Fruit fly (Drosophila melanogaster): ENCODE measurements around the gene Jon25Bi.

- TF ChIP-seq cic (GFP tag; optimal IDR thresholded peaks at IDR 0.05) (peak; percentile 72), CG7101 (tag; optimal IDR thresholded peaks at IDR 0.05) (no peak), Clk (GFP tag; optimal IDR thresholded peaks at IDR 0.05) (no peak), tj (GFP tag; optimal IDR thresholded peaks at IDR 0.05) (peak; percentile 68), Mnt (GFP tag; optimal IDR thresholded peaks at IDR 0.05) (no peak), CG14711 (tag; optimal IDR thresholded peaks at IDR 0.05) (peak; percentile 35), CG33017 (tag; optimal IDR thresholded peaks at IDR 0.05) (no peak), CG1620 (GFP tag; optimal IDR thresholded peaks at IDR 0.05) (no peak), CG12768 (GFP tag; optimal IDR thresholded peaks at IDR 0.05) (peak; percentile 11), kay (GFP tag; ENCODE audit: borderline replicate concordance) (peak; percentile 33), Crg-1 (GFP tag; optimal IDR thresholded peaks at IDR 0.05) (no peak), CG11617 (GFP tag; optimal IDR thresholded peaks at IDR 0.05) (no peak), CG7045 (GFP tag; optimal IDR thresholded peaks at IDR 0.05) (no peak)
Measured at dm6 chr2L:5000919-5001581, 46.1 kb upstream of the Jon25Bi start.
